Worm (Caenorhabditis elegans): Measurements from ENCODE around the gene F09C12.2.
A peak's percentile ranks its signal among the peaks of the same experiment; 100 is the strongest.

The F09C12.2 gene

ce11 chrII:5081124-5081913 is 28.5 kb upstream of the F09C12.2 start, which contains the start of gene dsh-2:
TSS of gene dsh-2 (minus strand) at chrII:5081174.
- TF ChIP-seq hlh-12 (tag; optimal IDR thresholded peaks at IDR 0.05) (no peak), hmg-1.2 (GFP tag; IDR thresholded peaks at IDR 0.05) (peak; percentile 81), Y53G8AR.9 (GFP tag; conservative IDR thresholded peaks at IDR 0.05) (no peak), ceh-27 (GFP tag; optimal IDR thresholded peaks at IDR 0.05) (peak; percentile 30), lin-54 (GFP tag; optimal IDR thresholded peaks at IDR 0.05) (peak; percentile 40), attf-5 (GFP tag; optimal IDR thresholded peaks at IDR 0.05) (peak; percentile 11), nhr-80 (tag; optimal IDR thresholded peaks at IDR 0.05) (peak; percentile 49), lsl-1 (GFP tag; optimal IDR thresholded peaks at IDR 0.05) (peak; percentile 45), dox-1 (GFP tag; IDR thresholded peaks at IDR 0.05) (peak; percentile 54; the same call in 1 of the 2 replicates), snpc-3.4 (tag; optimal IDR thresholded peaks at IDR 0.05) (peak; percentile 25), Y56A3A.18 (GFP tag; IDR thresholded peaks at IDR 0.05) (no peak), D2030.7 (GFP tag; IDR thresholded peaks at IDR 0.05) (peak; percentile 44), madf-6 (GFP tag; IDR thresholded peaks at IDR 0.05) (peak; percentile 55), cebp-1 (GFP tag; IDR thresholded peaks at IDR 0.05) (peak; percentile 56; the same call in 1 of the 2 replicates), cebp-1 (tag; optimal IDR thresholded peaks at IDR 0.05) (peak; percentile 90), him-1 (tag; optimal IDR thresholded peaks at IDR 0.05) (peak; percentile 3), ceh-79 (tag; optimal IDR thresholded peaks at IDR 0.05) (no peak), ZK185.1 (tag; optimal IDR thresholded peaks at IDR 0.05; ENCODE audit: poor library complexity, severe bottlenecking) (peak; percentile 4), mcd-1 (GFP tag; IDR thresholded peaks at IDR 0.05) (peak; percentile 50), snpc-4 (GFP tag; optimal IDR thresholded peaks at IDR 0.05) (no peak), snpc-4 (tag; optimal IDR thresholded peaks at IDR 0.05) (peak in 2 of 4 experiments; percentile 13 to 53), F33H1.4 (GFP tag; IDR thresholded peaks at IDR 0.05) (peak; percentile 51), ets-4 (GFP tag; optimal IDR thresholded peaks at IDR 0.05) (no peak), lin-40 (tag; optimal IDR thresholded peaks at IDR 0.05) (peak; percentile 33), tbp1 (GFP tag; optimal IDR thresholded peaks at IDR 0.05) (peak; percentile 44), efl-1 (GFP tag; optimal IDR thresholded peaks at IDR 0.05) (peak; percentile 18)

- TF ChIP-seq rpc-1 (optimal IDR thresholded peaks at IDR 0.05), result no peak
- TF ChIP-seq rpc-1 (tag; optimal IDR thresholded peaks at IDR 0.05), result no peak
- TF ChIP-seq nhr-80 (tag; optimal IDR thresholded peaks at IDR 0.05), result no peak
- no peak for TF ChIP-seq F52B5.7 (tag; optimal IDR thresholded peaks at IDR 0.05)
Measured at ce11 chrII:5083341-5083740, 26.5 kb upstream of the F09C12.2 start, which contains the start of gene C04G6.4. TSS of gene C04G6.4 (minus strand) at chrII:5083441.

ce11 chrII:5084225-5084624 is 25.6 kb upstream of the F09C12.2 start:
- TF ChIP-seq T07F8.4 (tag; optimal IDR thresholded peaks at IDR 0.05) (no peak), F49E8.2 (tag; optimal IDR thresholded peaks at IDR 0.05; ENCODE audit: insufficient read depth) (no peak), unc-130 (GFP tag; optimal IDR thresholded peaks at IDR 0.05) (no peak), hmg-20 (GFP tag; IDR thresholded peaks at IDR 0.05) (no peak)

DNA sequence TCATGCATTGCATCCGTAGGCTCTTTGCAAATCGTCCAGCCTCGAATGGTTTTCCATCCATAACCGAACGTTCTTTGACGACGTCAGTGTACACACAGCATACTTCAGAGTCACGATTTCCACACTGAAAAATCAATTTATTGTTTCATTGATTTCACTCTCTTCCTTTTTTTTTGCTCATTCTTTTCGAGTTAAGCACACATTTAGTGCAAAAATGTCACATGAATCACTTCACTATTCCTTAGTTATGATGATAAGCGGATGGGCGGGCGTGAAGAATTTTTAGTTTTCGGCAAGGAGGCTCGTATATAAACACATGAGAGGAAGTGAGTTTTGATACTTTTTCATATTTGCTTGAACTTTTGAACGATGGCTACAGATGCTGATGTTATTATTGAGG is 24.4 kb upstream of the F09C12.2 start, which contains the start of gene txt-9:
Gene txt-9, plus strand, starts transcription at position 336 of the 400 bp plus-strand sequence.
- TF ChIP-seq egl-44 (GFP tag; IDR thresholded peaks at IDR 0.05) (no peak), zim-3 (tag; optimal IDR thresholded peaks at IDR 0.05) (no peak), mes-4 (tag; optimal IDR thresholded peaks at IDR 0.05) (no peak), aptf-3 (GFP tag; IDR thresholded peaks at IDR 0.05) (no peak), D2030.7 (GFP tag; IDR thresholded peaks at IDR 0.05) (no peak), dox-1 (GFP tag; IDR thresholded peaks at IDR 0.05) (no peak), attf-3 (GFP tag; conservative IDR thresholded peaks at IDR 0.05) (no peak), egrh-3 (GFP tag; IDR thresholded peaks at IDR 0.05) (no peak), nhr-90 (tag; optimal IDR thresholded peaks at IDR 0.05) (no peak), Y56A3A.18 (GFP tag; IDR thresholded peaks at IDR 0.05) (no peak), cebp-1 (GFP tag; IDR thresholded peaks at IDR 0.05) (no peak), cebp-1 (tag; optimal IDR thresholded peaks at IDR 0.05) (no peak)

All from whole organism, young adult.